Worm (Caenorhabditis elegans) whole organism, late embryonic: ENCODE data around the gene prde-1.

Experiments
- C38D4.7 ChIP-seq: fragments of 200-800 bp; sonication (Bioruptor generic); optimal IDR thresholded peaks from 2 replicates; lab custom pipeline; 2018; ENCODE audit warnings: mild to moderate bottlenecking, missing genetic modification characterization, moderate library complexity, missing compliant biosample characterization
- F13H6.1 ChIP-seq: sonication (generic microtip); optimal IDR thresholded peaks from 2 replicates; lab custom pipeline; 2016; ENCODE audit warnings: missing genetic modification characterization, missing compliant biosample characterization
- K02D7.2 ChIP-seq: sonication (generic microtip); optimal IDR thresholded peaks from 2 replicates; lab custom pipeline; 2017; ENCODE audit warnings: mild to moderate bottlenecking, missing genetic modification characterization, missing compliant biosample characterization
- ama-1 ChIP-seq: fragments of 150-350 bp; optimal IDR thresholded peaks from 2 replicates; lab custom pipeline; 2014
- ceh-14 ChIP-seq: sonication (generic microtip); optimal IDR thresholded peaks from 2 replicates; lab custom pipeline; 2016; ENCODE audit warnings: missing genotype, missing genetic modification characterization, missing compliant biosample characterization
- ceh-18 ChIP-seq: sonication (generic microtip); optimal IDR thresholded peaks from 2 replicates; lab custom pipeline; 2016; ENCODE audit warnings: missing genetic modification characterization, missing compliant biosample characterization
- ceh-19 ChIP-seq: fragments of 200-800 bp; sonication (Bioruptor generic); optimal IDR thresholded peaks from 2 replicates; lab custom pipeline; 2018; ENCODE audit warnings: mild to moderate bottlenecking, missing genetic modification characterization, missing compliant biosample characterization
- ceh-24 ChIP-seq: sonication (generic microtip); optimal IDR thresholded peaks from 2 replicates; lab custom pipeline; 2016; ENCODE audit warnings: mild to moderate bottlenecking, missing genetic modification characterization, missing compliant biosample characterization
- ceh-30 ChIP-seq: fragments of 150-350 bp; optimal IDR thresholded peaks from 2 replicates; lab custom pipeline; 2014; ENCODE audit warnings: missing biosample characterization, missing genetic modification characterization
- ceh-45 ChIP-seq: fragments of 200-800 bp; sonication (Bioruptor generic); IDR thresholded peaks from 2 replicates; pipeline ENCODE4 v1.3.6; 2022; ENCODE audit warnings: missing genetic modification reagents, missing genetic modification characterization, missing compliant biosample characterization
- ceh-48 ChIP-seq: sonication (generic microtip); optimal IDR thresholded peaks from 2 replicates; lab custom pipeline; 2016; ENCODE audit warnings: missing genetic modification characterization, inconsistent platforms, missing compliant biosample characterization
- ceh-9 ChIP-seq: sonication (generic microtip); optimal IDR thresholded peaks from 2 replicates; lab custom pipeline; 2016; ENCODE audit warnings: mild to moderate bottlenecking, missing genetic modification characterization, inconsistent platforms, missing compliant biosample characterization
- dve-1 ChIP-seq: sonication (generic microtip); optimal IDR thresholded peaks from 2 replicates; lab custom pipeline; 2017; ENCODE audit warnings: antibody characterized with exemption, mild to moderate bottlenecking, missing genetic modification characterization, missing compliant biosample characterization
- elt-2 ChIP-seq: sonication (generic microtip); optimal IDR thresholded peaks from 2 replicates; lab custom pipeline; 2016; ENCODE audit warnings: missing genetic modification reagents, missing genetic modification characterization, missing compliant biosample characterization
- elt-4 ChIP-seq: sonication (generic microtip); optimal IDR thresholded peaks from 2 replicates; lab custom pipeline; 2016; ENCODE audit warnings: missing genetic modification characterization, missing compliant biosample characterization
- ets-4 ChIP-seq: sonication (generic microtip); optimal IDR thresholded peaks from 2 replicates; lab custom pipeline; 2016; ENCODE audit warnings: missing genetic modification characterization, missing compliant biosample characterization
- eyg-1 ChIP-seq: sonication (generic microtip); optimal IDR thresholded peaks from 2 replicates; lab custom pipeline; 2016; ENCODE audit warnings: missing genotype, missing genetic modification characterization, missing compliant biosample characterization
- fax-1 ChIP-seq: sonication (generic microtip); optimal IDR thresholded peaks from 2 replicates; lab custom pipeline; 2016; ENCODE audit warnings: missing genotype, missing genetic modification characterization, missing compliant biosample characterization
- fkh-10 ChIP-seq: fragments of 150-350 bp; optimal IDR thresholded peaks from 2 replicates; lab custom pipeline; 2014; ENCODE audit warnings: missing biosample characterization, missing genetic modification reagents, missing genetic modification characterization
- fkh-6 ChIP-seq: sonication (generic microtip); optimal IDR thresholded peaks from 2 replicates; lab custom pipeline; 2016; ENCODE audit warnings: missing genetic modification characterization, missing compliant biosample characterization
- hlh-6 ChIP-seq: sonication (generic microtip); optimal IDR thresholded peaks from 2 replicates; lab custom pipeline; 2016; ENCODE audit warnings: missing genotype, missing genetic modification characterization, missing compliant biosample characterization
- hlh-8 ChIP-seq: sonication (generic microtip); optimal IDR thresholded peaks from 2 replicates; lab custom pipeline; 2016; ENCODE audit warnings: missing genotype, missing genetic modification characterization, missing compliant biosample characterization
- lim-6 ChIP-seq: sonication (generic microtip); optimal IDR thresholded peaks from 2 replicates; lab custom pipeline; 2016; ENCODE audit warnings: missing genetic modification characterization, missing compliant biosample characterization
- lin-11 ChIP-seq: fragments of 200-800 bp; sonication (Bioruptor generic); optimal IDR thresholded peaks from 2 replicates; lab custom pipeline; 2018; ENCODE audit warnings: mild to moderate bottlenecking, missing genetic modification characterization, missing compliant biosample characterization
- madf-2 ChIP-seq: sonication (generic microtip); optimal IDR thresholded peaks from 2 replicates; lab custom pipeline; 2017; ENCODE audit warnings: missing genetic modification characterization, missing compliant biosample characterization
- mec-3 ChIP-seq: sonication (generic microtip); optimal IDR thresholded peaks from 2 replicates; lab custom pipeline; 2016; ENCODE audit warnings: borderline replicate concordance, missing genetic modification characterization, missing compliant biosample characterization
- nfya-1 ChIP-seq: sonication (generic microtip); optimal IDR thresholded peaks from 2 replicates; lab custom pipeline; 2017; ENCODE audit warnings: missing genetic modification characterization, mild to moderate bottlenecking, missing compliant biosample characterization, antibody characterized with exemption, moderate library complexity
- odd-2 ChIP-seq: sonication (generic microtip); optimal IDR thresholded peaks from 2 replicates; lab custom pipeline; 2017; ENCODE audit warnings: antibody characterized with exemption, mild to moderate bottlenecking, missing genetic modification characterization, missing compliant biosample characterization
- pag-3 ChIP-seq: sonication (generic microtip); optimal IDR thresholded peaks from 2 replicates; lab custom pipeline; 2016; ENCODE audit warnings: missing compliant biosample characterization, missing genetic modification characterization, borderline replicate concordance
- pax-1 ChIP-seq: fragments of 150-350 bp; optimal IDR thresholded peaks from 2 replicates; lab custom pipeline; 2014; ENCODE audit warnings: missing biosample characterization, missing genetic modification characterization
- pha-2 ChIP-seq: sonication (generic microtip); optimal IDR thresholded peaks from 2 replicates; lab custom pipeline; 2017; ENCODE audit warnings: mild to moderate bottlenecking, missing genetic modification characterization, missing compliant biosample characterization
- pqm-1 ChIP-seq: sonication (generic microtip); optimal IDR thresholded peaks from 2 replicates; lab custom pipeline; 2016; ENCODE audit warnings: missing genetic modification characterization, missing compliant biosample characterization
- sdc-2 ChIP-seq: sonication (generic microtip); optimal IDR thresholded peaks from 2 replicates; lab custom pipeline; 2016; ENCODE audit warnings: missing genotype, missing genetic modification characterization, missing compliant biosample characterization
- sox-2 ChIP-seq: fragments of 200-800 bp; sonication (Bioruptor generic); IDR thresholded peaks from 2 replicates; pipeline ENCODE4 v1.3.6; 2022; ENCODE audit warnings: missing genetic modification reagents, missing genetic modification characterization, missing compliant biosample characterization
- sox-4 ChIP-seq: sonication (generic microtip); optimal IDR thresholded peaks from 2 replicates; lab custom pipeline; 2017; ENCODE audit warnings: mild to moderate bottlenecking, missing genetic modification characterization, inconsistent platforms, missing compliant biosample characterization
- syd-9 ChIP-seq: sonication (generic microtip); optimal IDR thresholded peaks from 2 replicates; lab custom pipeline; 2016; ENCODE audit warnings: mild to moderate bottlenecking, missing genetic modification characterization, moderate library complexity, missing compliant biosample characterization
- tbx-7 ChIP-seq: sonication (generic microtip); optimal IDR thresholded peaks from 2 replicates; lab custom pipeline; 2016; ENCODE audit warnings: missing genotype, missing genetic modification characterization, missing compliant biosample characterization
- ttx-3 ChIP-seq: sonication (generic microtip); optimal IDR thresholded peaks from 2 replicates; lab custom pipeline; 2016; ENCODE audit warnings: missing genetic modification reagents, missing genetic modification characterization, missing compliant biosample characterization
- unc-42 ChIP-seq: sonication (generic microtip); optimal IDR thresholded peaks from 2 replicates; lab custom pipeline; 2016; ENCODE audit warnings: missing genotype, missing genetic modification characterization, missing compliant biosample characterization
- ztf-16 ChIP-seq: sonication (generic microtip); optimal IDR thresholded peaks from 2 replicates; lab custom pipeline; 2017; ENCODE audit warnings: missing genetic modification characterization, missing compliant biosample characterization

Gene prde-1

DNA sequence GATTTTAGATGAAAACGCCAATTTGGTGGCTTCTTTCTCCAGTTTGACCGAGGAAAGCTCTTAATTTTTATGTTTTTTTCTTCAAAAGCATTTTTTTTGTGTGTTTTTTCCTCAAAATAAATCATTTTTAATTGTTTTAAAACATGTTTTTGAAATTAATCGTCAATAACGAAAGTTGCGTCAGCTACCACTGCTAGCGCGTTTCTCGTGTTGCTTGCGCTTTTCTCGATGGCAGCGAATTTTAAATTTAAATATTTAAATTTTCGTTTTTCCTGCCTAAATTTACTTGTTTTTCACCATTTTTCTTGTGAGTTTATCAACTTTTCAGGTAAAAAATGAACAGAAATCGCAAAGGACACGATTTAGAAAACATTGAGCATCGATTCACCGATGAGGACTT, at the start of gene prde-1:
TSS of gene prde-1 (plus strand) at position 322 of the 400 bp plus-strand sequence.
- TF ChIP-seq pag-3 (tag; lab: Kevin White, UChicago): no peak

ce11 chrV:15492518-15492917, 45.5 kb upstream of the prde-1 start, which contains the start of gene str-264:
Gene str-264, minus strand, starts transcription at chrV:15492618.
- TF ChIP-seq fkh-10 (no peak), unc-42 (no peak), ceh-18 (tag; lab: Kevin White, UChicago) (no peak), hlh-8 (no peak), ceh-9 (no peak), elt-2 (tag; lab: Kevin White, UChicago) (no peak), nfya-1 (no peak), mec-3 (no peak), F13H6.1 (tag; lab: Kevin White, UChicago) (no peak), elt-4 (tag; lab: Kevin White, UChicago) (no peak), dve-1 (no peak), K02D7.2 (no peak), lim-6 (tag; lab: Kevin White, UChicago) (no peak), sox-4 (no peak), ceh-14 (tag; lab: Kevin White, UChicago) (no peak), syd-9 (tag; lab: Kevin White, UChicago) (no peak), madf-2 (no peak), ceh-48 (tag; lab: Kevin White, UChicago) (no peak)

DNA sequence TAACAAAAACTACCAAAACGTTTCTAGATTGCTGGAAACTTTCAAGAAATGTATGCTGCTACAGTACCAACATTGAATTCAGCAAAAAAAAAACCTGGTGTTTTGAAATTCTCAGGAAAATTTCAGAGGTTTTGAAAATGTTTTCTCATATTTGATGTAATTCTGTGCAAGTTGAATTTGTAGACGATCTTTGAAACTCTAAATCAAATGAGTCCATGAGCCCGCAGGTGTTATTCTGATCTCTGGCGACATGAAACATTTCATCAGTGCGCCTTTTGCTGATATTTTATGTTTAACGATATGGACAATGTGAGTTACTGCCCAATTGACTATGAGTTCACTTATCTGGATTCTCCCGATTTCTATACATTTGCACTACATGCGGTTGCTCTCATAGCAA, 44.4 kb upstream of the prde-1 start, which contains the start of gene srh-218:
TSS of gene srh-218 (plus strand) at position 301 of the 400 bp plus-strand sequence.
- TF ChIP-seq ceh-9: no peak
- no peak for TF ChIP-seq eyg-1 (tag; lab: Kevin White, UChicago)
- no peak for TF ChIP-seq ceh-48 (tag; lab: Kevin White, UChicago)
- no peak for TF ChIP-seq ama-1 (lab: Kevin White, UChicago)
- TF ChIP-seq ztf-16 (tag; lab: Kevin White, UChicago): no peak
- TF ChIP-seq pax-1 (tag; lab: Kevin White, UChicago): no peak
- TF ChIP-seq tbx-7 (tag; lab: Kevin White, UChicago): no peak
- TF ChIP-seq sox-2 (GFP tag; lab: Robert Waterston, UW): no peak
- no peak for TF ChIP-seq ceh-19 (GFP tag; lab: Kevin White, UChicago)
- TF ChIP-seq ceh-30 (tag; lab: Kevin White, UChicago): no peak
- TF ChIP-seq ttx-3 (tag; lab: Kevin White, UChicago): no peak
- TF ChIP-seq pha-2 (tag; lab: Kevin White, UChicago): no peak
- TF ChIP-seq ceh-24 (tag; lab: Kevin White, UChicago): no peak
- TF ChIP-seq ceh-14 (tag; lab: Kevin White, UChicago): no peak
- TF ChIP-seq dve-1: no peak
- no peak for TF ChIP-seq fkh-10
- TF ChIP-seq C38D4.7 (GFP tag; lab: Kevin White, UChicago): no peak

DNA sequence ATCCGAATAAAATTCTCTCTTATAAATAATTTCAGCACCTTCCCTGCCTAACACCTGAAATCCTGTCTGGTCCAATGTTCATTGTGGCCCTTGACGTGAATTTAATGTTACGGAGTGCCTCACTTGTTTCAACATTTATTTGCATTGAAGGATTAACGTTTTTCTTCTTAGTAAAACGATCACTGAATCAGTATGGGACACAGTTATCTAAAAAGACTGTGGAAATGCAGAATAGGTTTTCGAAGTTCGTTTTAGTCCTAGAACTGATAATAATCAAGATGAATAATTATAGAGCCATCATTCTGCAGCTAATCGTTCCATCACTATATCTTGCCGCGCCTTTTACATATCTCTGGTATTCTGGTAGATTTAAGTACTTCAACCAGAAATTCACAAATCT, 42.9 kb upstream of the prde-1 start, which contains the start of gene srh-219:
TSS of gene srh-219 (plus strand) at position 301 of the 400 bp plus-strand sequence.
- no peak for TF ChIP-seq pag-3 (tag; lab: Kevin White, UChicago)
- no peak for TF ChIP-seq fkh-6 (tag; lab: Kevin White, UChicago)
- no peak for TF ChIP-seq fax-1
- no peak for TF ChIP-seq tbx-7 (tag; lab: Kevin White, UChicago)
- no peak for TF ChIP-seq sdc-2 (tag; lab: Kevin White, UChicago)
- TF ChIP-seq ceh-30 (tag; lab: Kevin White, UChicago): no peak
- no peak for TF ChIP-seq pqm-1 (tag; lab: Kevin White, UChicago)
- TF ChIP-seq odd-2 (tag; lab: Kevin White, UChicago): no peak
- TF ChIP-seq hlh-8: no peak
- TF ChIP-seq ets-4: no peak
- TF ChIP-seq lin-11 (tag; lab: Kevin White, UChicago): no peak
- no peak for TF ChIP-seq ceh-45 (GFP tag; lab: Robert Waterston, UW)
- TF ChIP-seq sox-4: no peak
- TF ChIP-seq lim-6 (tag; lab: Kevin White, UChicago): no peak
- TF ChIP-seq hlh-6 (tag; lab: Kevin White, UChicago): no peak
- TF ChIP-seq, all 69 proteins: peak for 0
